Worm (Caenorhabditis elegans): ENCODE data around the gene psme-3.

The psme-3 gene

ce11 chrIII:11581372-11581771, 13.4 kb downstream of the psme-3 start, which contains the start of the genes Y66D12A.6 and ceh-92:
Gene Y66D12A.6 (minus strand): TSS chrIII:11581402.
Gene ceh-92 (plus strand): TSS chrIII:11581600.
- TF ChIP-seq ama-1 (optimal IDR thresholded peaks at IDR 0.05) (no peak), ztf-11 (tag; optimal IDR thresholded peaks at IDR 0.05) (no peak)

- TF ChIP-seq pqm-1 (tag; optimal IDR thresholded peaks at IDR 0.05) (no peak), nfya-1 (tag; optimal IDR thresholded peaks at IDR 0.05; ENCODE audit: insufficient read depth) (peak; percentile 86)
Measured at ce11 chrIII:11582569-11582968, 14.6 kb downstream of the psme-3 start.

- TF ChIP-seq nhr-76 (tag; optimal IDR thresholded peaks at IDR 0.05) (no peak), nhr-67 (tag; optimal IDR thresholded peaks at IDR 0.05) (no peak), hmg-11 (tag; optimal IDR thresholded peaks at IDR 0.05) (no peak), ZK546.5 (tag; optimal IDR thresholded peaks at IDR 0.05) (no peak), sea-2 (GFP tag; optimal IDR thresholded peaks at IDR 0.05) (no peak), elt-3 (tag; optimal IDR thresholded peaks at IDR 0.05) (no peak), nhr-28 (tag; optimal IDR thresholded peaks at IDR 0.05) (no peak), elt-1 (tag; optimal IDR thresholded peaks at IDR 0.05) (no peak), jun-1 (tag; optimal IDR thresholded peaks at IDR 0.05) (no peak), unc-39 (tag; optimal IDR thresholded peaks at IDR 0.05) (no peak), lsy-12 (tag; optimal IDR thresholded peaks at IDR 0.05) (no peak), mml-1 (tag; optimal IDR thresholded peaks at IDR 0.05) (no peak), ztf-4 (tag; optimal IDR thresholded peaks at IDR 0.05) (no peak), ceh-16 (tag; optimal IDR thresholded peaks at IDR 0.05) (no peak), lin-39 (tag; optimal IDR thresholded peaks at IDR 0.05) (no peak)
Measured at ce11 chrIII:11588911-11589310, 21.0 kb downstream of the psme-3 start, which contains the start of gene Y66D12A.3. Gene Y66D12A.3 (plus strand): TSS chrIII:11589211.

ce11 chrIII:11589311-11589710, 21.4 kb downstream of the psme-3 start:
- no peak for TF ChIP-seq ZK546.5 (tag; optimal IDR thresholded peaks at IDR 0.05)
- TF ChIP-seq ceh-16 (tag; optimal IDR thresholded peaks at IDR 0.05), result no peak
- TF ChIP-seq pha-4 (tag; optimal IDR thresholded peaks at IDR 0.05), result no peak
- no peak for TF ChIP-seq snpc-4 (tag; optimal IDR thresholded peaks at IDR 0.05)
- peak; percentile 65 for TF ChIP-seq nfya-1 (tag; optimal IDR thresholded peaks at IDR 0.05; ENCODE audit: insufficient read depth)
- no peak for TF ChIP-seq ama-1 (optimal IDR thresholded peaks at IDR 0.05)
- TF ChIP-seq nhr-28 (tag; optimal IDR thresholded peaks at IDR 0.05), result no peak
- TF ChIP-seq ztf-4 (tag; optimal IDR thresholded peaks at IDR 0.05), result no peak

- no peak for TF ChIP-seq elt-2 (tag; optimal IDR thresholded peaks at IDR 0.05)
- no peak for TF ChIP-seq aly-2 (tag; optimal IDR thresholded peaks at IDR 0.05)
- no peak for TF ChIP-seq ceh-82 (tag; optimal IDR thresholded peaks at IDR 0.05)
- no peak for TF ChIP-seq tbx-2 (tag; optimal IDR thresholded peaks at IDR 0.05)
- no peak for TF ChIP-seq unc-39 (tag; optimal IDR thresholded peaks at IDR 0.05)
- TF ChIP-seq ceh-28 (tag; optimal IDR thresholded peaks at IDR 0.05), result no peak
- TF ChIP-seq egl-5 (tag; optimal IDR thresholded peaks at IDR 0.05), result no peak
- no peak for TF ChIP-seq nhr-77 (tag; optimal IDR thresholded peaks at IDR 0.05)
- no peak for TF ChIP-seq zag-1 (tag; optimal IDR thresholded peaks at IDR 0.05)
Measured at ce11 chrIII:11590255-11590654, 22.3 kb downstream of the psme-3 start.

- peak; percentile 83 for TF ChIP-seq ceh-28 (tag; optimal IDR thresholded peaks at IDR 0.05)
- no peak for TF ChIP-seq nhr-28 (tag; optimal IDR thresholded peaks at IDR 0.05)
- no peak for TF ChIP-seq mdl-1 (tag; optimal IDR thresholded peaks at IDR 0.05)
Measured at ce11 chrIII:11592096-11592495, 24.2 kb downstream of the psme-3 start.

ce11 chrIII:11607870-11608269, 39.9 kb downstream of the psme-3 start, which contains the start of gene Y66D12A.1:
Gene Y66D12A.1 (plus strand): TSS chrIII:11608170.
- no peak for TF ChIP-seq ceh-9 (tag; optimal IDR thresholded peaks at IDR 0.05)
- no peak for TF ChIP-seq daf-12 (tag; optimal IDR thresholded peaks at IDR 0.05)
- TF ChIP-seq nhr-11 (tag; optimal IDR thresholded peaks at IDR 0.05), result no peak
- no peak for TF ChIP-seq nhr-237 (tag; optimal IDR thresholded peaks at IDR 0.05)
- no peak for TF ChIP-seq lin-15B (tag; optimal IDR thresholded peaks at IDR 0.05)
- no peak for TF ChIP-seq lsy-12 (tag; optimal IDR thresholded peaks at IDR 0.05)
- TF ChIP-seq ceh-16 (tag; optimal IDR thresholded peaks at IDR 0.05), result no peak
- no peak for TF ChIP-seq R02D3.7 (tag; optimal IDR thresholded peaks at IDR 0.05)
- TF ChIP-seq fos-1 (tag; optimal IDR thresholded peaks at IDR 0.05), result no peak
- TF ChIP-seq ama-1 (optimal IDR thresholded peaks at IDR 0.05), result no peak
- no peak for TF ChIP-seq nhr-23 (tag; optimal IDR thresholded peaks at IDR 0.05)
- TF ChIP-seq ztf-11 (tag; optimal IDR thresholded peaks at IDR 0.05), result no peak
- TF ChIP-seq elt-1 (tag; optimal IDR thresholded peaks at IDR 0.05), result no peak
- TF ChIP-seq nfya-1 (tag; optimal IDR thresholded peaks at IDR 0.05; ENCODE audit: insufficient read depth), result no peak
- TF ChIP-seq egl-5 (tag; optimal IDR thresholded peaks at IDR 0.05), result no peak
- no peak for TF ChIP-seq elt-2 (tag; optimal IDR thresholded peaks at IDR 0.05)
- TF ChIP-seq zag-1 (tag; optimal IDR thresholded peaks at IDR 0.05), result no peak
